Worm (Caenorhabditis elegans) whole organism, early embryonic: Measurements from ENCODE around the gene M60.4.

Source experiments
- B0310.2 ChIP-seq: sonication (generic microtip); optimal IDR thresholded peaks from 2 replicates; lab custom pipeline; 2016; ENCODE audit warnings: mild to moderate bottlenecking, missing genetic modification characterization, missing compliant biosample characterization
- F13C5.2 ChIP-seq: sonication (generic microtip); optimal IDR thresholded peaks from 2 replicates; lab custom pipeline; 2017; ENCODE audit warnings: mild to moderate bottlenecking, missing genetic modification characterization, inconsistent platforms, missing compliant biosample characterization
- ama-1 ChIP-seq: fragments of 150-350 bp; optimal IDR thresholded peaks from 2 replicates; lab custom pipeline; 2014
- ceh-13 ChIP-seq: fragments of 200-800 bp; sonication (Bioruptor generic); optimal IDR thresholded peaks from 2 replicates; lab custom pipeline; 2018; ENCODE audit warnings: mild to moderate bottlenecking, missing genetic modification characterization, missing compliant biosample characterization
- ceh-36 ChIP-seq: sonication (generic microtip); optimal IDR thresholded peaks from 2 replicates; lab custom pipeline; 2016; ENCODE audit warnings: missing genetic modification characterization, inconsistent platforms, missing compliant biosample characterization
- hmg-4 ChIP-seq: fragments of 200-800 bp; sonication (Bioruptor generic); optimal IDR thresholded peaks from 2 replicates; lab custom pipeline; 2018; ENCODE audit warnings: mild to moderate bottlenecking, missing genetic modification characterization, missing compliant biosample characterization
- hnd-1 ChIP-seq: sonication (generic microtip); optimal IDR thresholded peaks from 2 replicates; lab custom pipeline; 2016; ENCODE audit warnings: missing genetic modification characterization, missing compliant biosample characterization
- scrt-1 ChIP-seq: fragments of 200-800 bp; sonication (Bioruptor generic); IDR thresholded peaks from 2 replicates; pipeline ENCODE4 v1.3.6; 2022; ENCODE audit warnings: missing genetic modification characterization, missing compliant biosample characterization
- sea-1 ChIP-seq: fragments of 200-800 bp; sonication (Bioruptor generic); conservative IDR thresholded peaks from 2 replicates; pipeline ENCODE4 v1.3.6; 2022; ENCODE audit warnings: missing genetic modification characterization, missing compliant biosample characterization
- tbx-11 ChIP-seq: fragments of 200-800 bp; sonication (Bioruptor generic); IDR thresholded peaks from 2 replicates; pipeline ENCODE4 v1.3.6; 2022; ENCODE audit warnings: missing genetic modification characterization, missing compliant biosample characterization
- tbx-37 ChIP-seq: fragments of 200-800 bp; sonication (Bioruptor generic); conservative IDR thresholded peaks from 2 replicates; pipeline ENCODE4 v1.3.6; 2022; ENCODE audit warnings: missing genetic modification reagents, missing genetic modification characterization, missing compliant biosample characterization
- tra-4 ChIP-seq: sonication (generic microtip); optimal IDR thresholded peaks from 2 replicates; lab custom pipeline; 2017; ENCODE audit warnings: missing genetic modification characterization, missing compliant biosample characterization

DNA sequence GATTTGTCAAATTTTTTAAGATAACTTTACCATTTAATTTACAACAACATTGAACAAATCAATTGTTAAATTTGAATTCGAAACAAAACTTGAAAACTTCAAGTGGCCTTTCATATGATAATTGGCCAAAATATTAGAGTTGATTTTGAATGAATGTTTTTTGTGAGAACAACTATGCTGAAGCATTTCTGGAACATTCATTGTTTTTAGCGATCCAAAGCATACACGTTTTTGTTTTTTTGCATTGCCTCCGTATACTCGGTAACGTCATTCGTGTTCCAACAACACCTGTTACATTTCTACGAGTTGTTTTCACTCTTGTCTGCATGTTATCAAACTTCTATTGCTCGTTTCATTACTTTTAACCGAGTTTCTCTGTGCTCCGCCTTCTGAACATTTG lies 40.9 kb upstream of the M60.4 start:
- TF ChIP-seq sea-1 (GFP tag; lab: Robert Waterston, UW) (no peak), ceh-13 (GFP tag; lab: Kevin White, UChicago) (no peak), tra-4 (tag; lab: Kevin White, UChicago) (no peak), ceh-36 (no peak), ama-1 (lab: Kevin White, UChicago) (no peak), tbx-11 (no peak), scrt-1 (GFP tag; lab: Robert Waterston, UW) (no peak), hmg-4 (GFP tag; lab: Kevin White, UChicago) (no peak), F13C5.2 (tag; lab: Kevin White, UChicago) (no peak), hnd-1 (no peak), tbx-37 (GFP tag; lab: Robert Waterston, UW) (no peak), B0310.2 (tag; lab: Kevin White, UChicago) (no peak)
